Worm (Caenorhabditis elegans) whole organism, L4/young adult: Measurements from ENCODE around the gene fbxb-20.

Source experiments
- W03F9.2 ChIP-seq: fragments of 150-350 bp; optimal IDR thresholded peaks from 2 replicates; lab custom pipeline; 2014; ENCODE audit warnings: missing biosample characterization, missing genetic modification characterization
- dao-5 ChIP-seq: sonication (generic microtip); optimal IDR thresholded peaks from 2 replicates; lab custom pipeline; 2016; ENCODE audit warnings: missing genotype, missing genetic modification characterization, moderate library complexity, missing compliant biosample characterization
- him-1 ChIP-seq: sonication (generic microtip); optimal IDR thresholded peaks from 2 replicates; lab custom pipeline; 2016; ENCODE audit warnings: missing genotype, missing genetic modification reagents, missing genetic modification characterization, missing compliant biosample characterization

ce11 chrII:1682218-1682617 lies 31.8 kb upstream of the fbxb-20 start, which contains the start of gene fbxb-26:
- TF ChIP-seq dao-5 (tag; lab: Kevin White, UChicago) (no peak), him-1 (tag; lab: Kevin White, UChicago) (no peak), W03F9.2 (tag; lab: Kevin White, UChicago) (no peak)
